Fruit fly (Drosophila melanogaster): ENCODE measurements around the gene Cdk5alpha.
A peak's percentile ranks its signal among the peaks of the same experiment; 100 is the strongest.

Gene Cdk5alpha

DNA sequence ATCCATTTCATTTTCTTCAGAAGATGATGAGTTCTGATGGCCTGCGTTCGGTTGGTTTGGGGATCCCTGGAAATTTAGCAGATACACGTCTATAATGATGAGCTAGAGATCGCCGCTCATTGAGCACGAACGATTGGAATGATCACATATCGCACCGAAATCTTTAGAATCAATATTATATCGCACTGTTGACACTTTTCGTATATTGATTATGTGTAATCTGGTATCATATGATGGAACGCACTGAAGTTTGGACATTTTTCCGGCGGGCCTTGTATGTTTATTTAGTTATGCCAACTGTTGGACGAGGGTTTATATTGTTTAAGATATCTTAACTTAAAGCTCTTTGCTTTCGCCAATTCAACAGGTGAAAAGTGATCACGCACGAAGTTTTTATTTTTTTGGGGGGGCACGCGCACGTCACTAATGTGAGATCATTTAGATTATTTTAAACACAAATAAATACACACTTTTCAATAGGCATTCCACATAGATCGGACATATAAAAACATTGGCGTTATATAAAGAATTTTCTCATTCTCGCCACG lies 10.4 kb upstream of the Cdk5alpha start:
- no peak for TF ChIP-seq CG9948 (tag; optimal IDR thresholded peaks at IDR 0.05)
- TF ChIP-seq EcR (GFP tag; optimal IDR thresholded peaks at IDR 0.05), result no peak

DNA sequence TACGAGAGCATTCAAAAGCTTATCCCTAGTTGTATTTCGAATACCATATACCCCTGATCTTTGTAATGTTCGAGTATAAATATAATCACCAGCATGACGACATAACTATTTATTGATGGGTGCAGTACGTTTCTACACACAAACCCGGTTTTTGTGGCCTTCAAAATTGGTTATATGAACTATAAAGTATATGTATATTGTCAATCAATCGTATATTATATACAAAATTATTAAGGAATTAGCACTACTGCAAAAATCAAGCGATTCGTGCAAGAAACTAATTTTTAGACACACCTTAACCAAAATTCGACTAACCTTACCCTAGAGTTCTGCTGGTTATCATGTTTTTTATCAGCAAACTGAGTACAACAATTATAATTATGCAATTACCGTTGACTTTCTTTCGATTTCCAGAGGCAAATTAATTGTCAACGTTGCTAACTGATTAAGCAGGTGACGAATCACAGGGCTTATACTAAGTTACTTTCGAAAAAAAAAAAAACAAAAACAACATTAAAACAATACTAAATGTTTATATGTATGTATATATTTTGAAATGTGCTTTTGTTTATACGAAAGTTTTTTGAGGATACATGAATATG lies 9.5 kb upstream of the Cdk5alpha start:
- no peak for TF ChIP-seq fd96Ca (GFP tag; IDR thresholded peaks at IDR 0.05)
- no peak for TF ChIP-seq CG13204 (GFP tag; optimal IDR thresholded peaks at IDR 0.05)
- TF ChIP-seq CG9948 (tag; optimal IDR thresholded peaks at IDR 0.05), result no peak
- TF ChIP-seq CG15710 (tag; optimal IDR thresholded peaks at IDR 0.05), result no peak
- no peak for TF ChIP-seq D1 (tag; optimal IDR thresholded peaks at IDR 0.05)
- TF ChIP-seq Pif1A (GFP tag; optimal IDR thresholded peaks at IDR 0.05), result no peak
- TF ChIP-seq Pif1B (GFP tag; optimal IDR thresholded peaks at IDR 0.05), result no peak
- no peak for TF ChIP-seq rn (GFP tag; IDR thresholded peaks at IDR 0.05)
- TF ChIP-seq CG8159 (tag; optimal IDR thresholded peaks at IDR 0.05), result no peak
- TF ChIP-seq CG32121 (GFP tag; IDR thresholded peaks at IDR 0.05), result no peak
- no peak for TF ChIP-seq Ets98B (GFP tag; IDR thresholded peaks at IDR 0.05)
- no peak for TF ChIP-seq CG12605 (GFP tag; IDR thresholded peaks at IDR 0.05)
- TF ChIP-seq gl (tag; optimal IDR thresholded peaks at IDR 0.05), result no peak
- no peak for TF ChIP-seq CG14655 (GFP tag; optimal IDR thresholded peaks at IDR 0.05)
- TF ChIP-seq CG17806 (tag; optimal IDR thresholded peaks at IDR 0.05), result no peak

- TF ChIP-seq CG15710 (tag; optimal IDR thresholded peaks at IDR 0.05) (no peak), CG34367 (tag; optimal IDR thresholded peaks at IDR 0.05) (no peak), CG4496 (GFP tag; IDR thresholded peaks at IDR 0.05) (no peak), CG9948 (tag; optimal IDR thresholded peaks at IDR 0.05) (no peak), gl (tag; optimal IDR thresholded peaks at IDR 0.05) (no peak), Pif1B (GFP tag; optimal IDR thresholded peaks at IDR 0.05) (no peak)
Observed at dm6 chr2L:10315888-10316287, 5.1 kb upstream of the Cdk5alpha start.

- no peak for TF ChIP-seq Snoo (tag; optimal IDR thresholded peaks at IDR 0.05)
- no peak for TF ChIP-seq CG4496 (GFP tag; IDR thresholded peaks at IDR 0.05)
- no peak for TF ChIP-seq gl (tag; optimal IDR thresholded peaks at IDR 0.05)
- TF ChIP-seq rn (GFP tag; IDR thresholded peaks at IDR 0.05), result no peak
- peak; percentile 27 for TF ChIP-seq EcR (GFP tag; optimal IDR thresholded peaks at IDR 0.05)
- no peak for TF ChIP-seq CG13204 (GFP tag; optimal IDR thresholded peaks at IDR 0.05)
- peak; percentile 24 for TF ChIP-seq CG15710 (tag; optimal IDR thresholded peaks at IDR 0.05)
- no peak for TF ChIP-seq Pif1A (GFP tag; optimal IDR thresholded peaks at IDR 0.05)
- no peak for TF ChIP-seq CG10348 (GFP tag; IDR thresholded peaks at IDR 0.05)
- no peak for TF ChIP-seq CG14655 (GFP tag; optimal IDR thresholded peaks at IDR 0.05)
- TF ChIP-seq CG9948 (tag; optimal IDR thresholded peaks at IDR 0.05), result no peak
Observed at dm6 chr2L:10314327-10315210, 3.8 kb upstream of the Cdk5alpha start, which contains the start of the genes Usp14 and CG4972. Gene Usp14, minus strand, starts transcription at chr2L:10314396. Gene CG4972, plus strand, starts transcription at chr2L:10314792.

- TF ChIP-seq CG12605 (GFP tag; IDR thresholded peaks at IDR 0.05) (no peak), Ets98B (GFP tag; IDR thresholded peaks at IDR 0.05) (no peak), CG14655 (GFP tag; optimal IDR thresholded peaks at IDR 0.05) (no peak), D1 (tag; optimal IDR thresholded peaks at IDR 0.05) (no peak), CG8159 (tag; optimal IDR thresholded peaks at IDR 0.05) (no peak), CG9948 (tag; optimal IDR thresholded peaks at IDR 0.05) (no peak), EcR (GFP tag; optimal IDR thresholded peaks at IDR 0.05) (no peak), Snoo (tag; optimal IDR thresholded peaks at IDR 0.05) (no peak), CG8301 (tag; optimal IDR thresholded peaks at IDR 0.05) (no peak), CG32121 (GFP tag; IDR thresholded peaks at IDR 0.05) (no peak)
Observed at dm6 chr2L:10311822-10312221, 1.1 kb upstream of the Cdk5alpha start.

DNA sequence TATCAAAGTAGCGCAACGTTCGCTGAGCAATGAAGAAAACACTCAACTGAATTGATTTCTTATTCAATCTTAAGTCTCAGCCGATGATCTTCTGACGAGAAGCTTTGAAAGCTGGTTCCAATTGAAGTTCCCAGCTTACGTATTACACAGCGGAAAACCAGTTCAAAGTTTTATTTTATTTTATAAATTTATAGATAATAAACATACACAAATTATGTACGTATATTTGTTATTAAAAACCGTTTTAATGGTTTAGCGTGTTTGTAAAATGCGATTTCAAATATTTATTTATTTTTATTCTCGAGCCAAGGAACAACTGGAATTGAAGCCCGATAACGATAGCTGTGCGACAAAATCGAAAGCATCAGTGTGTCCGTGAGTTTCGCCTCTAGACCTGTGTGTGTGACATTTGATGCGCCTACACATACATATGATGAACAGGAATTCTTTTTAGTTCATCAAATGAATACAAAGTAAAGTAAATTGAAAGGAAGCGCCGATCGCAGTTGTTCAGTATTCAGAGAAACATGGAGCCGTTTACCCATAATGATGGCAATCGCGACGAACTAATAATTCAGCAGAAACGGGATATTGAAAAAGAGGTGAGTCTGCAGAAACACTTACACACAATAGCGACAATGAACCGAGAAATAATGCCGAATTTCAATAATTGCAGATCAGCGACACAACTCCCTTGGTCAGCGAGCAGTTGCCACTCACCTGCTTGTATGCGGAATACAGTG lies 4.1 kb downstream of the Cdk5alpha start, which contains the start of the genes CG5390 and CG4968:
TSS of gene CG5390 (minus strand) at position 77 of the 743 bp plus-strand sequence.
TSS of gene CG4968 (plus strand) at position 405 of the 743 bp plus-strand sequence.
- TF ChIP-seq Pif1A (GFP tag; optimal IDR thresholded peaks at IDR 0.05) (no peak), CG4496 (GFP tag; IDR thresholded peaks at IDR 0.05) (peak; percentile 78; the same call in 2 of the 3 replicates), CG10348 (GFP tag; IDR thresholded peaks at IDR 0.05) (no peak), gl (tag; optimal IDR thresholded peaks at IDR 0.05) (peak; percentile 29), fd96Ca (GFP tag; IDR thresholded peaks at IDR 0.05) (no peak), CG9948 (tag; optimal IDR thresholded peaks at IDR 0.05) (peak; percentile 67), CG34367 (tag; optimal IDR thresholded peaks at IDR 0.05) (peak; percentile 69), Snoo (tag; optimal IDR thresholded peaks at IDR 0.05) (peak; percentile 68), CG32121 (GFP tag; IDR thresholded peaks at IDR 0.05) (peak; percentile 87), EcR (GFP tag; optimal IDR thresholded peaks at IDR 0.05) (peak; percentile 2), CG14655 (GFP tag; optimal IDR thresholded peaks at IDR 0.05) (no peak), Ets98B (GFP tag; IDR thresholded peaks at IDR 0.05) (peak; percentile 81; the same call in 1 of the 2 replicates), CG8159 (tag; optimal IDR thresholded peaks at IDR 0.05) (no peak), rn (GFP tag; IDR thresholded peaks at IDR 0.05) (peak; percentile 55; the same call in 1 of the 2 replicates), CG8301 (tag; optimal IDR thresholded peaks at IDR 0.05) (peak; percentile 70), CG15710 (tag; optimal IDR thresholded peaks at IDR 0.05) (peak; percentile 81), CG13204 (GFP tag; optimal IDR thresholded peaks at IDR 0.05) (no peak), CG12605 (GFP tag; IDR thresholded peaks at IDR 0.05) (no peak; the same call in none of the 2 replicates), CG17806 (tag; optimal IDR thresholded peaks at IDR 0.05) (peak; percentile 79), D1 (tag; optimal IDR thresholded peaks at IDR 0.05) (no peak), Pif1B (GFP tag; optimal IDR thresholded peaks at IDR 0.05) (peak; percentile 71)
